Fruit fly (Drosophila melanogaster) whole organism, adult: Measurements from ENCODE around the gene CG13081.

ENCODE experiments used
- CG5204 ChIP-seq: fragments of 200-800 bp; sonication (Bioruptor generic); optimal IDR thresholded peaks from 2 replicates; lab custom pipeline; 2016; ENCODE audit warnings: missing biosample characterization, missing genetic modification characterization
- Clk ChIP-seq: fragments of 200-800 bp; sonication (Bioruptor generic); optimal IDR thresholded peaks from 2 replicates; lab custom pipeline; 2017; ENCODE audit warnings: missing biosample characterization, missing genetic modification characterization
- pad ChIP-seq: fragments of 200-800 bp; sonication (Bioruptor generic); optimal IDR thresholded peaks from 3 replicates; lab custom pipeline; 2017; ENCODE audit warnings: missing biosample characterization, missing genetic modification characterization, mild to moderate bottlenecking, moderate library complexity, missing genetic modification reagents

dm6 chr2L:19517154-19517814 lies 23.1 kb upstream of the CG13081 start, which contains the start of gene Hasp:
- TF ChIP-seq Clk (GFP tag; lab: Kevin White, UChicago) = no peak
- TF ChIP-seq pad (GFP tag; lab: Kevin White, UChicago) = no peak
- TF ChIP-seq CG5204 (GFP tag; lab: Kevin White, UChicago) = peak; percentile 25
